Fruit fly (Drosophila melanogaster) whole organism, embryonic: ENCODE data around the gene CG43127.

Source experiments
- Aef1 ChIP-seq: fragments of 200-800 bp; sonication (Bioruptor generic); IDR thresholded peaks from 3 replicates; pipeline ENCODE4 v1.3.6; 2022; ENCODE audit warnings: missing biosample characterization, missing genetic modification characterization
- Asciz ChIP-seq: fragments of 200-800 bp; sonication (Bioruptor generic); optimal IDR thresholded peaks from 2 replicates; lab custom pipeline; 2017; ENCODE audit warnings: missing biosample characterization, mild to moderate bottlenecking, missing genetic modification characterization, missing genetic modification reagents
- Atf6 ChIP-seq: fragments of 200-800 bp; sonication (Bioruptor generic); IDR thresholded peaks from 2 replicates; pipeline ENCODE4 v1.3.6; 2022; ENCODE audit warnings: missing biosample characterization, missing genetic modification characterization
- BEAF-32 ChIP-seq: fragments of 200-800 bp; sonication (Bioruptor generic); optimal IDR thresholded peaks from 3 replicates; lab custom pipeline; 2017; ENCODE audit warnings: missing biosample characterization, missing genetic modification characterization, mild to moderate bottlenecking, moderate library complexity, missing genetic modification reagents
- BtbVII ChIP-seq: fragments of 200-800 bp; sonication (Bioruptor generic); optimal IDR thresholded peaks from 3 replicates; lab custom pipeline; 2017; ENCODE audit warnings: missing biosample characterization, mild to moderate bottlenecking, missing genetic modification characterization
- CG10366 ChIP-seq: fragments of 200-800 bp; sonication (Bioruptor generic); IDR thresholded peaks from 2 replicates; pipeline ENCODE4 v1.3.6; 2022; ENCODE audit warnings: missing biosample characterization, missing genetic modification characterization
- CG12942 ChIP-seq: fragments of 200-800 bp; sonication (Bioruptor generic); optimal IDR thresholded peaks from 3 replicates; lab custom pipeline; 2016; ENCODE audit warnings: missing biosample characterization, missing genetic modification characterization
- CG13123 ChIP-seq: fragments of 200-800 bp; sonication (Bioruptor generic); optimal IDR thresholded peaks from 2 replicates; lab custom pipeline; 2016; ENCODE audit warnings: missing biosample characterization, missing genetic modification characterization
- CG14014 ChIP-seq: fragments of 200-800 bp; sonication (Bioruptor generic); IDR thresholded peaks from 2 replicates; pipeline ENCODE4 v1.3.6; 2022; ENCODE audit warnings: missing biosample characterization, missing genetic modification characterization
- CG17802 ChIP-seq: fragments of 200-800 bp; sonication (Bioruptor generic); optimal IDR thresholded peaks from 2 replicates; lab custom pipeline; 2018; ENCODE audit warnings: missing biosample characterization, mild to moderate bottlenecking, missing genetic modification characterization, moderate library complexity
- CG18011 ChIP-seq: fragments of 200-800 bp; sonication (Bioruptor generic); optimal IDR thresholded peaks from 2 replicates; lab custom pipeline; 2017; ENCODE audit warnings: missing biosample characterization, missing genetic modification characterization, mild to moderate bottlenecking, moderate library complexity, missing genotype
- CG32772 ChIP-seq: fragments of 200-800 bp; sonication (Bioruptor generic); IDR thresholded peaks from 2 replicates; pipeline ENCODE4 v1.3.6; 2022; ENCODE audit warnings: missing biosample characterization, missing genetic modification characterization
- CG4328 ChIP-seq: fragments of 200-800 bp; sonication (Bioruptor generic); optimal IDR thresholded peaks from 3 replicates; lab custom pipeline; 2017; ENCODE audit warnings: missing biosample characterization, missing genetic modification reagents, missing genetic modification characterization
- CG4360 ChIP-seq: fragments of 200-800 bp; sonication (Bioruptor generic); IDR thresholded peaks from 2 replicates; pipeline ENCODE4 v1.3.6; 2022; ENCODE audit warnings: missing biosample characterization, missing genetic modification characterization
- CG4617 ChIP-seq: fragments of 200-800 bp; sonication (Bioruptor generic); optimal IDR thresholded peaks from 3 replicates; lab custom pipeline; 2016; ENCODE audit warnings: missing biosample characterization, missing genetic modification characterization, borderline replicate concordance
- CG4730 ChIP-seq: fragments of 200-800 bp; sonication (Bioruptor generic); IDR thresholded peaks from 2 replicates; pipeline ENCODE4 v1.3.6; 2022; ENCODE audit warnings: missing biosample characterization, missing genetic modification characterization
- CG7786 ChIP-seq: fragments of 200-800 bp; sonication (Bioruptor generic); optimal IDR thresholded peaks from 2 replicates; lab custom pipeline; 2016; ENCODE audit warnings: missing biosample characterization, missing genetic modification characterization
- CG7987 ChIP-seq: fragments of 200-800 bp; sonication (Bioruptor generic); optimal IDR thresholded peaks from 2 replicates; lab custom pipeline; 2018; ENCODE audit warnings: missing biosample characterization, mild to moderate bottlenecking, missing genetic modification characterization, moderate library complexity
- CG8478 ChIP-seq: fragments of >200 bp; optimal IDR thresholded peaks from 2 replicates; lab custom pipeline; 2018
- CG8765 ChIP-seq: fragments of 200-800 bp; sonication (Bioruptor generic); IDR thresholded peaks from 2 replicates; pipeline ENCODE4 v1.3.6; 2022; ENCODE audit warnings: missing biosample characterization, missing genetic modification characterization
- CG9932 ChIP-seq: fragments of 200-800 bp; sonication (Bioruptor generic); IDR thresholded peaks from 2 replicates; pipeline ENCODE4 v1.3.6; 2022; ENCODE audit warnings: missing biosample characterization, missing genetic modification characterization
- D ChIP-seq, 2 experiments: fragments of 200-800 bp in 1 of 2; fragments of >200 bp in 1 of 2; sonication (Bioruptor generic) in 1 of 2; optimal IDR thresholded peaks; 2 replicates in 1 of 2; 3 replicates in 1 of 2; lab custom pipeline; 2017; ENCODE audit warnings: mild to moderate bottlenecking in 1 of 2, missing biosample characterization in 1 of 2, missing genetic modification characterization in 1 of 2, missing genetic modification reagents in 1 of 2
- Dip3 ChIP-seq: fragments of 200-800 bp; sonication (Bioruptor generic); optimal IDR thresholded peaks from 3 replicates; lab custom pipeline; 2016; ENCODE audit warnings: missing biosample characterization, missing genetic modification characterization
- ERR ChIP-seq: fragments of 200-800 bp; sonication (Bioruptor generic); optimal IDR thresholded peaks from 2 replicates; lab custom pipeline; 2016; ENCODE audit warnings: missing biosample characterization, missing genetic modification characterization
- Hr3 ChIP-seq: fragments of 200-800 bp; sonication (Bioruptor generic); optimal IDR thresholded peaks from 3 replicates; lab custom pipeline; 2016; ENCODE audit warnings: missing biosample characterization, missing genetic modification characterization
- Lpt ChIP-seq: fragments of >200 bp; optimal IDR thresholded peaks from 2 replicates; lab custom pipeline; 2018; ENCODE audit warnings: missing biosample characterization, missing genetic modification characterization
- Mrtf ChIP-seq: fragments of 200-800 bp; sonication (Bioruptor generic); IDR thresholded peaks from 3 replicates; pipeline ENCODE4 v1.3.6; 2022; ENCODE audit warnings: missing biosample characterization, missing genetic modification characterization
- NC2α ChIP-seq: fragments of 200-800 bp; sonication (Bioruptor generic); optimal IDR thresholded peaks from 2 replicates; lab custom pipeline; 2016; ENCODE audit warnings: missing biosample characterization, missing genetic modification characterization
- Nf-YC ChIP-seq: fragments of 200-800 bp; optimal IDR thresholded peaks from 3 replicates; lab custom pipeline; 2019; ENCODE audit warnings: missing biosample characterization, mild to moderate bottlenecking, missing genetic modification characterization, moderate library complexity
- Ravus ChIP-seq: fragments of 200-800 bp; sonication (Bioruptor generic); IDR thresholded peaks from 2 replicates; pipeline ENCODE4 v1.3.6; 2022; ENCODE audit warnings: missing biosample characterization, missing genetic modification characterization
- Sry-δ ChIP-seq: fragments of 200-800 bp; sonication (Bioruptor generic); optimal IDR thresholded peaks from 2 replicates; lab custom pipeline; 2016; ENCODE audit warnings: missing biosample characterization, missing genetic modification characterization
- Xbp1 ChIP-seq: fragments of 200-800 bp; sonication (Bioruptor generic); optimal IDR thresholded peaks from 3 replicates; lab custom pipeline; 2016; ENCODE audit warnings: missing biosample characterization, mild to moderate bottlenecking, missing genetic modification characterization
- Xrp1 ChIP-seq: fragments of 200-800 bp; sonication (Bioruptor generic); IDR thresholded peaks from 2 replicates; pipeline ENCODE4 v1.3.6; 2022; ENCODE audit warnings: missing biosample characterization, missing genetic modification characterization
- abd-A ChIP-seq: fragments of 200-800 bp; sonication (Bioruptor generic); optimal IDR thresholded peaks from 3 replicates; lab custom pipeline; 2019; ENCODE audit warnings: missing biosample characterization, mild to moderate bottlenecking, missing genetic modification characterization, moderate library complexity
- croc ChIP-seq: fragments of 200-800 bp; sonication (Bioruptor generic); conservative IDR thresholded peaks from 3 replicates; pipeline ENCODE4 v1.3.6; 2022; ENCODE audit warnings: missing biosample characterization, missing genetic modification characterization
- dan ChIP-seq: fragments of 200-800 bp; sonication (Bioruptor generic); IDR thresholded peaks from 2 replicates; pipeline ENCODE4 v1.3.6; 2022; ENCODE audit warnings: missing biosample characterization, missing genetic modification characterization
- dysf ChIP-seq: fragments of 200-800 bp; sonication (Bioruptor generic); IDR thresholded peaks from 3 replicates; pipeline ENCODE4 v1.3.6; 2022; ENCODE audit warnings: missing biosample characterization, missing genetic modification characterization
- ftz-f1 ChIP-seq: fragments of 200-800 bp; sonication (Bioruptor generic); optimal IDR thresholded peaks from 2 replicates; lab custom pipeline; 2016; ENCODE audit warnings: missing biosample characterization, missing genetic modification characterization
- insv ChIP-seq, 2 experiments: fragments of 200-800 bp; sonication (Bioruptor generic); optimal IDR thresholded peaks; 3 replicates each; lab custom pipeline; 2016 to 2018; ENCODE audit warnings: missing biosample characterization in 2 of 2, missing genetic modification characterization in 2 of 2
- lbe ChIP-seq: fragments of 200-800 bp; sonication (Bioruptor generic); optimal IDR thresholded peaks from 2 replicates; lab custom pipeline; 2016; ENCODE audit warnings: missing biosample characterization, mild to moderate bottlenecking, missing genetic modification characterization
- lov ChIP-seq, 2 experiments: fragments of 200-800 bp in 1 of 2; fragments of >200 bp in 1 of 2; sonication (Bioruptor generic) in 1 of 2; IDR thresholded peaks in 1 of 2; optimal IDR thresholded peaks in 1 of 2; 2 replicates in 1 of 2; 3 replicates in 1 of 2; pipeline versions ENCODE4 v1.3.6 to Lab custom; 2017 to 2022; ENCODE audit warnings: missing biosample characterization in 1 of 2, missing genetic modification characterization in 1 of 2
- maf-S ChIP-seq: fragments of 200-800 bp; sonication (Bioruptor generic); optimal IDR thresholded peaks from 2 replicates; lab custom pipeline; 2016; ENCODE audit warnings: missing biosample characterization, missing genetic modification characterization
- p53 ChIP-seq: fragments of 200-800 bp; sonication (Bioruptor generic); optimal IDR thresholded peaks from 2 replicates; lab custom pipeline; 2016; ENCODE audit warnings: missing biosample characterization, missing genetic modification characterization
- psq ChIP-seq: fragments of 200-800 bp; sonication (Bioruptor generic); optimal IDR thresholded peaks from 2 replicates; lab custom pipeline; 2017; ENCODE audit warnings: missing biosample characterization, missing genetic modification characterization
- row ChIP-seq: fragments of 200-800 bp; sonication (Bioruptor generic); IDR thresholded peaks from 3 replicates; pipeline ENCODE4 v1.3.6; 2022; ENCODE audit warnings: missing biosample characterization, missing genetic modification characterization
- schlank ChIP-seq: fragments of 200-800 bp; sonication (Bioruptor generic); optimal IDR thresholded peaks from 2 replicates; lab custom pipeline; 2018; ENCODE audit warnings: missing biosample characterization, mild to moderate bottlenecking, missing genetic modification characterization
- stwl ChIP-seq: fragments of 200-800 bp; sonication (Bioruptor generic); optimal IDR thresholded peaks from 3 replicates; lab custom pipeline; 2018; ENCODE audit warnings: missing biosample characterization, mild to moderate bottlenecking, missing genetic modification characterization, moderate library complexity
- twi ChIP-seq: fragments of 200-800 bp; optimal IDR thresholded peaks from 2 replicates; lab custom pipeline; 2019; ENCODE audit warnings: missing biosample characterization, mild to moderate bottlenecking, missing genetic modification characterization, moderate library complexity
- vnd ChIP-seq: fragments of 200-800 bp; sonication (Bioruptor generic); IDR thresholded peaks from 3 replicates; pipeline ENCODE4 v1.3.6; 2022; ENCODE audit warnings: missing biosample characterization, missing genetic modification characterization; ENCODE audit not compliant: partially characterized antibody
- yki ChIP-seq: fragments of >200 bp; optimal IDR thresholded peaks from 3 replicates; lab custom pipeline; 2018

The CG43127 gene

DNA sequence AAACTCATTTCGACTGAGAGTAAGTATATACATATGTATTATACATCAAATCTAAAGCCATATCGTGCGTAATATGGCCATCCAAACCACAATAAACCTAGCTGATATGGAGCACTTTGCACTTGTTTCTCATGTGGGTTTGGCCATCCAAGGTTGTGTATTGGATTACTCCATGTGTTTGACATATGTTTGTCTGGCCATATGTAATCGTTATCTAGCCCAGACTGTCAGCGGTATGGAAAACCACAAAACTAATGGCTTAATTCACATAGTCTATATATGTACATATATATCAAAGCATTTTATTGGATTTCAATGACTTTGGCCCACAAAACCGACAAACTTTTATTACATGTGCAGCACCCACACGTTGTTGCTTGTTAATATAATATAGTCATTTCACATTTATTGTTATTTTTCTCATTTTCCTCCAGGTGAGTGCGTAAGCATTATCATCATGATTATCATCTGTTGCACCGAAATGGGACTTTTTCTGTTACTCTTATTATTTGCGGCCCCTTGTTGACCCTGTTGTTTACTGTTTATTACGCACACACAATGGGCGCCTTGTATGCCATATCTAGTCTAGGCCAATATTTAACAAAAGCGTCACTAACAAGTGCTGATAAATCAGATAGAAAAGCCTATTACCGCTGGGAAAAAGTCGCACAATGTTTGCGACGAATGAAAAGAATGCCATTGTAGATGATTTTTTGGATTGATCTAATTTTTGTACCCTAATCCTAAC is 31.2 kb upstream of the CG43127 start (continued):
- peak; percentile 78 for TF ChIP-seq schlank (tag; lab: Kevin White, UChicago)
- peak; percentile 97 for TF ChIP-seq twi (tag; lab: Kevin White, UChicago)
- no peak for TF ChIP-seq yki (lab: Kevin White, UChicago)
- peak; percentile 26 for TF ChIP-seq CG7786 (GFP tag; lab: Kevin White, UChicago)
- peak; percentile 32 for TF ChIP-seq CG4328 (GFP tag; lab: Kevin White, UChicago)
- TF ChIP-seq CG17802 (tag; lab: Kevin White, UChicago) = no peak
- peak; percentile 90 for TF ChIP-seq CG7987 (GFP tag; lab: Kevin White, UChicago)
- peak; percentile 27; the same call in 1 of the 2 replicates for TF ChIP-seq CG4360 (GFP tag; lab: Robert Waterston, UW)
- TF ChIP-seq ERR (GFP tag; lab: Kevin White, UChicago) = peak; percentile 29
- TF ChIP-seq CG4617 = peak; percentile 21
- peak; percentile 23 for TF ChIP-seq Hr3 (GFP tag; lab: Kevin White, UChicago)
- no peak for TF ChIP-seq lov (optimal IDR thresholded peaks at IDR 0.05; lab: Kevin White, UChicago)
- TF ChIP-seq lov (GFP tag; IDR thresholded peaks at IDR 0.05; lab: Robert Waterston, UW) = no peak
- peak; percentile 78; the same call in 1 of the 2 replicates for TF ChIP-seq CG14014 (GFP tag; lab: Robert Waterston, UW)
- peak; percentile 70 for TF ChIP-seq Xrp1 (GFP tag; lab: Robert Waterston, UW)
- TF ChIP-seq CG18011 (GFP tag; lab: Kevin White, UChicago) = peak; percentile 17
- TF ChIP-seq row (GFP tag; lab: Robert Waterston, UW) = no peak
- no peak for TF ChIP-seq stwl (tag; lab: Kevin White, UChicago)
- TF ChIP-seq D (optimal IDR thresholded peaks at IDR 0.05; lab: Kevin White, UChicago) = no peak
- peak; percentile 15 for TF ChIP-seq D (GFP tag; optimal IDR thresholded peaks at IDR 0.05; lab: Kevin White, UChicago)
- TF ChIP-seq croc = no peak
- TF ChIP-seq Sry-δ = peak; percentile 34
- TF ChIP-seq CG8765 = no peak
- TF ChIP-seq Mrtf = no peak
- TF ChIP-seq maf-S = peak; percentile 44
- TF ChIP-seq Lpt (GFP tag; lab: Kevin White, UChicago) = no peak
- TF ChIP-seq CG32772 (GFP tag; lab: Robert Waterston, UW) = no peak
- peak; percentile 77 for TF ChIP-seq Atf6 (GFP tag; lab: Robert Waterston, UW)
- no peak for TF ChIP-seq vnd (GFP tag; lab: Robert Waterston, UW)
- TF ChIP-seq BEAF-32 = no peak
- peak; percentile 51 for TF ChIP-seq psq (GFP tag; lab: Kevin White, UChicago)
- TF ChIP-seq dan (GFP tag; lab: Robert Waterston, UW) = no peak
- TF ChIP-seq NC2α (GFP tag; lab: Kevin White, UChicago) = peak; percentile 63
- TF ChIP-seq BtbVII = peak; percentile 73
- peak; percentile 7 for TF ChIP-seq Nf-YC
- no peak for TF ChIP-seq CG4730
- TF ChIP-seq Aef1 (GFP tag; lab: Robert Waterston, UW) = no peak
- TF ChIP-seq abd-A (tag; lab: Kevin White, UChicago) = no peak
- no peak for TF ChIP-seq dysf (GFP tag; lab: Robert Waterston, UW)
- no peak for TF ChIP-seq Ravus (GFP tag; lab: Robert Waterston, UW)
- peak; percentile 12 for TF ChIP-seq Dip3 (GFP tag; lab: Kevin White, UChicago)
- 0 out of 2 replicates have a peak, but pooled peaks have one; percentile 15 for TF ChIP-seq CG10366
- TF ChIP-seq CG9932 (GFP tag; lab: Robert Waterston, UW) = no peak
- peak; percentile 4 for TF ChIP-seq Xbp1 (GFP tag; lab: Kevin White, UChicago)
- no peak for TF ChIP-seq insv (GFP tag; optimal IDR thresholded peaks at IDR 0.05; lab: Kevin White, UChicago)
- TF ChIP-seq CG8478 (lab: Kevin White, UChicago) = no peak
- no peak for TF ChIP-seq lbe (GFP tag; lab: Kevin White, UChicago)
- TF ChIP-seq CG12942 (GFP tag; lab: Kevin White, UChicago) = peak; percentile 62
- peak; percentile 91 for TF ChIP-seq Asciz (GFP tag; lab: Kevin White, UChicago)
- TF ChIP-seq ftz-f1 = no peak
- peak; percentile 50 for TF ChIP-seq p53 (GFP tag; lab: Kevin White, UChicago)
- peak; percentile 69 for TF ChIP-seq CG13123 (GFP tag; lab: Kevin White, UChicago)
